Worm (Caenorhabditis elegans) whole organism, L3 larva: ENCODE results near the gene ctf-4.
A peak's percentile ranks its signal among the peaks of the same experiment; 100 is the strongest.

Experiments
- ZK546.5 ChIP-seq: sonication (generic microtip); optimal IDR thresholded peaks from 2 replicates; lab custom pipeline; 2017; ENCODE audit warnings: missing biosample characterization, missing genetic modification characterization
- aly-2 ChIP-seq: fragments of 150-350 bp; optimal IDR thresholded peaks from 2 replicates; lab custom pipeline; 2014; ENCODE audit warnings: missing biosample characterization, missing genetic modification characterization
- ama-1 ChIP-seq: fragments of 150-350 bp; optimal IDR thresholded peaks from 2 replicates; lab custom pipeline; 2018
- ceh-28 ChIP-seq: fragments of 150-350 bp; optimal IDR thresholded peaks from 2 replicates; lab custom pipeline; 2014; ENCODE audit warnings: missing biosample characterization, missing genetic modification reagents, missing genetic modification characterization
- ceh-82 ChIP-seq: fragments of 150-350 bp; optimal IDR thresholded peaks from 2 replicates; lab custom pipeline; 2014; ENCODE audit warnings: missing biosample characterization, missing genetic modification characterization
- daf-12 ChIP-seq: fragments of 150-350 bp; optimal IDR thresholded peaks from 2 replicates; lab custom pipeline; 2014; ENCODE audit warnings: missing biosample characterization, missing genetic modification reagents, missing genetic modification characterization
- egl-5 ChIP-seq: fragments of 150-350 bp; optimal IDR thresholded peaks from 2 replicates; lab custom pipeline; 2017; ENCODE audit warnings: missing biosample characterization, missing genetic modification reagents, missing genetic modification characterization, inconsistent platforms
- elt-2 ChIP-seq: sonication (generic microtip); optimal IDR thresholded peaks from 2 replicates; lab custom pipeline; 2016; ENCODE audit warnings: missing genetic modification reagents, mild to moderate bottlenecking, missing genetic modification characterization, missing compliant biosample characterization
- fkh-10 ChIP-seq: sonication (generic microtip); optimal IDR thresholded peaks from 2 replicates; lab custom pipeline; 2017; ENCODE audit warnings: missing biosample characterization, missing genetic modification reagents, missing genetic modification characterization
- fkh-2 ChIP-seq: fragments of 150-350 bp; optimal IDR thresholded peaks from 2 replicates; lab custom pipeline; 2014; ENCODE audit warnings: missing biosample characterization, missing genetic modification reagents, missing genetic modification characterization
- hmg-11 ChIP-seq: sonication (generic microtip); optimal IDR thresholded peaks from 2 replicates; lab custom pipeline; 2016; ENCODE audit warnings: missing genetic modification characterization, missing compliant biosample characterization
- lin-15B ChIP-seq: fragments of 150-350 bp; optimal IDR thresholded peaks from 2 replicates; lab custom pipeline; 2014; ENCODE audit warnings: missing biosample characterization, missing genetic modification characterization
- mml-1 ChIP-seq: fragments of 150-350 bp; sonication (generic microtip); optimal IDR thresholded peaks from 3 replicates; lab custom pipeline; 2014; ENCODE audit warnings: missing biosample characterization, missing genetic modification characterization
- nfya-1 ChIP-seq: sonication (generic microtip); optimal IDR thresholded peaks from 2 replicates; lab custom pipeline; 2017; ENCODE audit warnings: missing genetic modification characterization, mild to moderate bottlenecking, missing compliant biosample characterization, antibody characterized with exemption, moderate library complexity; ENCODE audit not compliant: insufficient read depth
- nhr-11 ChIP-seq: fragments of 150-350 bp; optimal IDR thresholded peaks from 2 replicates; lab custom pipeline; 2014; ENCODE audit warnings: missing biosample characterization, missing genetic modification characterization
- nhr-12 ChIP-seq: fragments of 150-350 bp; optimal IDR thresholded peaks from 2 replicates; lab custom pipeline; 2014; ENCODE audit warnings: missing biosample characterization, missing genetic modification characterization
- nhr-23 ChIP-seq: fragments of 150-350 bp; optimal IDR thresholded peaks from 2 replicates; lab custom pipeline; 2014; ENCODE audit warnings: missing biosample characterization, missing genetic modification reagents, missing genetic modification characterization
- nhr-237 ChIP-seq: fragments of 150-350 bp; optimal IDR thresholded peaks from 2 replicates; lab custom pipeline; 2014; ENCODE audit warnings: missing biosample characterization, missing genetic modification characterization
- nhr-25 ChIP-seq: sonication (generic microtip); optimal IDR thresholded peaks from 2 replicates; lab custom pipeline; 2017; ENCODE audit warnings: missing biosample characterization, missing genetic modification characterization
- nhr-28 ChIP-seq: fragments of 150-350 bp; optimal IDR thresholded peaks from 2 replicates; lab custom pipeline; 2014; ENCODE audit warnings: missing biosample characterization, missing genetic modification characterization
- nhr-43 ChIP-seq: sonication (generic microtip); optimal IDR thresholded peaks from 2 replicates; lab custom pipeline; 2016; ENCODE audit warnings: mild to moderate bottlenecking, missing genetic modification characterization, missing compliant biosample characterization; ENCODE audit not compliant: poor library complexity, severe bottlenecking
- nhr-77 ChIP-seq: fragments of 150-350 bp; optimal IDR thresholded peaks from 2 replicates; lab custom pipeline; 2014; ENCODE audit warnings: missing biosample characterization, missing genetic modification characterization
- pha-4 ChIP-seq: fragments of 150-350 bp; optimal IDR thresholded peaks from 2 replicates; lab custom pipeline; 2014; ENCODE audit warnings: missing biosample characterization, missing genetic modification reagents, missing genetic modification characterization
- pqm-1 ChIP-seq: fragments of 150-350 bp; optimal IDR thresholded peaks from 2 replicates; lab custom pipeline; 2017; ENCODE audit warnings: missing biosample characterization, missing genetic modification characterization, inconsistent platforms
- sea-2 ChIP-seq: fragments of 150-350 bp; sonication (generic microtip); optimal IDR thresholded peaks from 4 replicates; lab custom pipeline; 2014; ENCODE audit warnings: missing biosample characterization, missing genetic modification reagents, missing genetic modification characterization
- tbx-2 ChIP-seq: sonication (generic microtip); optimal IDR thresholded peaks from 2 replicates; lab custom pipeline; 2016; ENCODE audit warnings: mild to moderate bottlenecking, missing genetic modification characterization, missing compliant biosample characterization
- unc-39 ChIP-seq: sonication (generic microtip); optimal IDR thresholded peaks from 4 replicates; lab custom pipeline; 2017; ENCODE audit warnings: missing biosample characterization, missing genetic modification characterization
- ztf-4 ChIP-seq: fragments of 150-350 bp; optimal IDR thresholded peaks from 2 replicates; lab custom pipeline; 2014; ENCODE audit warnings: missing biosample characterization, missing genetic modification characterization

Gene ctf-4

DNA sequence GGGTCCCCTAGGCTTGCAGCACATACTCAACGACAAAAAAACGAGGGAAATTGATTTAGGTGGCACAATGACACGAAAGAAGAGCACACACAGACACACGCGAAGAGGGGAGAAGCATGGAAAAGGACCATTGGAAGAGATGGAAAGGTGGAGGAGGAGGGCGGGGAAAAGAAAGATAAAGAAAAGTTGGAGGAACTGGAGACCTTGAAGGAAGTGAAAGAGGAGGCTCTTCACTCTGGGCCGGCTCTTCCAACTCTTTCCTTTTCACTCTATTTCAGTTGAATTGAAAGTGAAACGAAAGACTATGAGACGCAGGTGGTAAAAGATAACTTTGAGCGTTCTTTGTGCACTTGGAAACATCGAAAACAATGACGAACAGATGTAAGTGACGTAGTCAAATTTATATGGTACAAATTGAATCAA lies 3.9 kb downstream of the ctf-4 start (continued):
- TF ChIP-seq nhr-77 (tag; lab: Kevin White, UChicago) (no peak), hmg-11 (peak; percentile 81), tbx-2 (tag; lab: Kevin White, UChicago) (peak; percentile 59), nhr-28 (tag; lab: Kevin White, UChicago) (no peak), nhr-12 (tag; lab: Kevin White, UChicago) (no peak), unc-39 (no peak), nhr-237 (tag; lab: Kevin White, UChicago) (no peak), egl-5 (tag; lab: Kevin White, UChicago) (peak; percentile 76), ama-1 (peak; percentile 60)

ce11 chrV:10960544-10960943 lies 4.8 kb downstream of the ctf-4 start, which contains the start of gene vps-36:
Gene vps-36 (minus strand): TSS chrV:10960669.
- TF ChIP-seq sea-2, result no peak
- no peak for TF ChIP-seq ama-1
- peak; percentile 59 for TF ChIP-seq pqm-1 (tag; lab: Kevin White, UChicago)
- no peak for TF ChIP-seq fkh-2 (tag; lab: Kevin White, UChicago)
- TF ChIP-seq nhr-23 (tag; lab: Kevin White, UChicago), result no peak
- TF ChIP-seq pha-4 (tag; lab: Kevin White, UChicago), result peak; percentile 74
- no peak for TF ChIP-seq nhr-237 (tag; lab: Kevin White, UChicago)
- peak; percentile 65 for TF ChIP-seq elt-2 (tag; lab: Kevin White, UChicago)
- peak; percentile 21 for TF ChIP-seq lin-15B
- no peak for TF ChIP-seq nfya-1 (tag; lab: Kevin White, UChicago)
- no peak for TF ChIP-seq unc-39
- TF ChIP-seq daf-12 (tag; lab: Kevin White, UChicago), result no peak
- TF ChIP-seq nhr-25 (tag; lab: Kevin White, UChicago), result no peak
- no peak for TF ChIP-seq ZK546.5 (tag; lab: Kevin White, UChicago)

DNA sequence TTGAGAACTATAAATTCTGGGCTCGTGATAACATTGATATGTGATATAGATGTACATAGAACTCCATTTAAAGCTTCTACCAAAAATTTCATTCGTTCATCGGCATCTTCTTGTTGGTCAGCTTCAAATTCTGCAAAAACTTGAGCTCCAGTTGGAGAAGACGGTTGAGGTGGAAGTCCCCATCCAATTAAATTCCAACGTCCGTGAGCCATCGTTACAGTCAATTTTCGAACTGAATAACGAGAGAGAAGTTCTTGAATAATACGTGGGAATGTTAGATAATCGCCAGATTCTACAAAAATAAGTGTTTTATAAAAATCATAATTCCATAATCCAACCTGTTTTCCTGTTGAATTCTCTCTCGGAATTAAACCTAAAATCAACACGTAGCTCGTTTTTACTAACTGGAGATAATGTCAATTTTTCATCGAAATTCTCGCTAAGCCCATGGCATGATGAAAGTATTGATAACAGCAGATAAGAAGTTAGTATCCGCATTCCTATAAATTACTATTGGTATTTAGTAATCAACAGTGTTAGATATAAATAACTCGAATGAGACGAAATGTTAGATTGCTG lies 6.9 kb downstream of the ctf-4 start, which contains the start of gene pigt-1:
pigt-1 (minus strand) TSS at position 500 of the 579 bp plus-strand sequence.
- TF ChIP-seq ceh-28 (tag; lab: Kevin White, UChicago) (peak; percentile 35), nhr-43 (tag; lab: Kevin White, UChicago) (peak; percentile 28), elt-2 (tag; lab: Kevin White, UChicago) (peak; percentile 37), nfya-1 (tag; lab: Kevin White, UChicago) (no peak)

DNA sequence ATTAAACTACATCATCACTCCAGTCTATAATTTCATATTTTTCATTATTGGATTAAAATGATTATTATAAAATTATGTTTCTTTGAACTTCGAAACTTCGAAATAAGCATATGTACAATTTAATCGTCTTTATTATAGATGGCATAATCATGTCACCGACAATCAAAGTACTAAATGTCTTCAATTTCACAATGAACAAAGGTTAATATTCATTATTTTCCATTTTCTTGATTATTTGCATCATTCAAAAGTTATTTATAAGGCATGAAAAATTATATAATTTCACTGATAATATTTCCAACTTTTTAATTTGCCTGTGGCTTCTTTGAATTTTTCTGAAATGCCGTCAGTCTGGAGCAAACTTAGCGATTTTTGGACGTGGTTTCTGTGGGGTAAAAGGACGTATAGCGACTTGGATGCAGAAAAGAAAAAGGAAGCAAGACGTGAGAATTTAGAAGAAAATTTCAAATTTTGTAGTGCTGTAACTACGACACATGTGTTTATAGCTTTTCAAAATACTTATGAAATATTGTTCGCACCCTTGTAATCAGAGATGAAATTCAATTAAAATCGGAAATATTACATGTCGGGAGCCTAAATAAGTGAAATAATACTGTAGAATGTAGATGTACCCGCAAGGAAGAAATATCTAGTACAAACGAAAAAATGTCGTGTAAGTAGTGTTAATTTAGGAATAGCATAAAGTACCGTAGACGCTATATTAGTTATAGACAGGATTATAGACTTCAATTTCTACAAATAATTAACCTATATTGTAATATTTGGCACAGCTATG lies 9.5 kb downstream of the ctf-4 start, which contains the start of gene F17C11.13:
F17C11.13 (plus strand) TSS at position 243 of the 796 bp plus-strand sequence.
- no peak for TF ChIP-seq ztf-4 (tag; lab: Kevin White, UChicago)
- TF ChIP-seq ceh-82 (tag; lab: Kevin White, UChicago), result no peak
- TF ChIP-seq nhr-11 (tag; lab: Kevin White, UChicago), result no peak
- TF ChIP-seq mml-1 (tag; lab: Kevin White, UChicago), result no peak
- TF ChIP-seq pqm-1 (tag; lab: Kevin White, UChicago), result peak; percentile 32
- TF ChIP-seq elt-2 (tag; lab: Kevin White, UChicago), result peak; percentile 59

DNA sequence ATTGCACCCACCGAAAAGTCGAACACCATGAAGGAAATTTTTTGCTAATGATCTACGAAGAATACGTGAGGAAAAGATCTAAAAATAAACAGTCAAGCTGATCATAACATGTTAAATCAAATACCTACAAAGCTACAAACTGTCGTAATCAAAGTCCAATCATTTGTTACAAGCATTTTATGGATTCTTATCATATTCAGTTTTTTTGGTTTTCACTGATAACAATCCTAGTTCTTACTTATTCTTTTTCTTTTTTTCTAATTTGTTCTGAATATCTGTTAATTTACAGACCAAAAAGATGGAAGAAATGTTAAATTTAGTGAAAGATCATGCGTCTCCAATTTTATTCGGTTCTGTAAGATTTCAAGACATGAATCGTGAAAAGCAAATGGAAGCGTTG lies 10.5 kb downstream of the ctf-4 start, which contains the start of gene F17C11.6:
F17C11.6 (plus strand) TSS at position 290 of the 400 bp plus-strand sequence.
- no peak for TF ChIP-seq lin-15B
- TF ChIP-seq nhr-28 (tag; lab: Kevin White, UChicago), result no peak
- peak; percentile 82 for TF ChIP-seq pqm-1 (tag; lab: Kevin White, UChicago)
- TF ChIP-seq ceh-28 (tag; lab: Kevin White, UChicago), result no peak
- no peak for TF ChIP-seq nhr-25 (tag; lab: Kevin White, UChicago)
- TF ChIP-seq nhr-77 (tag; lab: Kevin White, UChicago), result no peak
- no peak for TF ChIP-seq nfya-1 (tag; lab: Kevin White, UChicago)
- TF ChIP-seq elt-2 (tag; lab: Kevin White, UChicago), result peak; percentile 70
- no peak for TF ChIP-seq unc-39
- no peak for TF ChIP-seq fkh-10
- TF ChIP-seq aly-2 (tag; lab: Kevin White, UChicago), result no peak
